Fruit fly (Drosophila melanogaster): Measurements from ENCODE around the gene emei.

Gene emei

DNA sequence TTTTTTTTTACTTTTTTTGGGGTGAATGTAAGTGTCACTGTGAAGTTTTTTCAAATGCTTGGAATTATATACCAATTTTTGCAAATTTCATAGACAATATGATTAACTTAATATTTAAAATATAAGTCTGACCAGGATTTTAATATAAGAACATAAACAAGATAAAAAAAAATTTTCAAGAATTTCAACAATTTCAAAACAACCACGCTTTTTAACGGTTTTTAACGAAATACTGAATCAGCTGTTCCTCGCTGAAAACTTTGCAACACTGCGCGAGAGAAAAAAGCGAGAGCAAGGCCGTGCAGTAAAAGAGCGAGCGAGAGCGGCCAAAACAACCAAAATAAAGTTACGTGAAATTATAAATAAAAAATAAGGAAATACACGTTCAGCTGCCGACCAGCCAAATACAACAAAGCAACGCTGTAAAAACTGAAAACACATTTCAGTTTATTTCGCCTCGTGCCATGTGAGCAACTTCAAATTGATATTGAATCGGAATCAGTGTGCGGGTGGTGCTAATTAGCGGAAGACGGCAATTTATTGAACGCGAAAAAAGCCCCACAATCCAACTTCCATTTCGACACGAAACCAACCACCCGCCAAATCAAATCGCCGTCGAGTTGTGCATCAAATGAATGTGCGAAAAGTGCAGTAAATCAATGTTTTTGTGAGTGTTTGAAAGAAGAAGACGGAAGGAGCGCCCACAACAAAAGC lies 13.1 kb upstream of the emei start, which contains the start of the genes CG46439, Iyd and CG33947 (continued):
- TF ChIP-seq jumu (GFP tag; optimal IDR thresholded peaks at IDR 0.05) = no peak
- peak; percentile 32 for TF ChIP-seq CG15269 (tag; optimal IDR thresholded peaks at IDR 0.05)
- no peak for TF ChIP-seq tap (tag; optimal IDR thresholded peaks at IDR 0.05)
- TF ChIP-seq chn (GFP tag; optimal IDR thresholded peaks at IDR 0.05) = peak; percentile 4
- no peak for TF ChIP-seq CG15696 (tag; optimal IDR thresholded peaks at IDR 0.05)
- TF ChIP-seq CG12391 (tag; optimal IDR thresholded peaks at IDR 0.05) = no peak
- peak; percentile 22; the same call in 1 of the 2 replicates for TF ChIP-seq Scr (GFP tag; IDR thresholded peaks at IDR 0.05; ENCODE audit: partially characterized antibody)
- no peak for TF ChIP-seq inv (GFP tag; IDR thresholded peaks at IDR 0.05; ENCODE audit: partially characterized antibody)
- peak; percentile 18 for TF ChIP-seq trem (tag; optimal IDR thresholded peaks at IDR 0.05)
- no peak for TF ChIP-seq mam (GFP tag; optimal IDR thresholded peaks at IDR 0.05)
- TF ChIP-seq twi (tag; optimal IDR thresholded peaks at IDR 0.05) = no peak
- no peak for TF ChIP-seq fd64A (GFP tag; optimal IDR thresholded peaks at IDR 0.05)
- TF ChIP-seq pho (GFP tag; optimal IDR thresholded peaks at IDR 0.05) = no peak
- TF ChIP-seq cad (GFP tag; optimal IDR thresholded peaks at IDR 0.05) = no peak
- TF ChIP-seq CG30403 (GFP tag; optimal IDR thresholded peaks at IDR 0.05) = no peak
- no peak for TF ChIP-seq cato (GFP tag; optimal IDR thresholded peaks at IDR 0.05; ENCODE audit: borderline replicate concordance)

DNA sequence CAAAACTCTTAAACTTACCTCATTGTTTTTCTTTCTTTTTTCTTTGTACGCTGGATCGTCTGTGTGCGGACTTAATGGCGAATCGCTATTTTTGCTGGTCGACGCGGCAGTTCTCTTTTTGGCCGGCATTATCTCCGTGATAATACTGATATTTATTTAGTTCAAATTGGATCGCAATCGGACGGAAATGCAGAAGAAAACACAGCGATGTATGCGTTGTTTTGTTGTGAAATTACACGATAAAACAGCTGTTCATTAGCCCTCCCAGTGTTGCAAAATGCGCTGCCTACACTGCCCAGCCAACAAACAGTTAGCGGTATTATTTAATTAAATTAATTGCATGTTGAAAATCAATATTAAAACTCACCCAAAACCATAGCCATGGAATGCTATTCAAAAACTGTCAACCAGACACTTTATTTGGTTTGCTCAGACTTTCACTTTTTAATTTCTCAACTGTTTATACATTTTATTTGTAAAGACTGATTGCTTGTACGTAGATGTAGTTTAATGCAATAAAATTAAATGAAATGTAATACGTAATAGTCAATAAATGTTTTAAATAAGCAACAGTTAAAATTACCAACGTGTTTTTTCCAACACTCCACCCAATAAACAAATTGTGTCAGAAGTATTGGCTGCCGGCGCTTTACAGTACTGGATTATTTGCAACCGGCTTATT lies 11.4 kb upstream of the emei start, which contains the start of the genes Irbp18 and APP-BP1:
Gene Irbp18 (minus strand): TSS at position 205 of the 682 bp plus-strand sequence.
Gene APP-BP1 (plus strand): TSS at position 431 of the 682 bp plus-strand sequence.
- TF ChIP-seq CG10431 (GFP tag; optimal IDR thresholded peaks at IDR 0.05) (peak; percentile 78), Optix (GFP tag; IDR thresholded peaks at IDR 0.05) (peak; percentile 85), CG31441 (GFP tag; IDR thresholded peaks at IDR 0.05) (peak; percentile 95), h (optimal IDR thresholded peaks at IDR 0.05) (no peak), CG5953 (GFP tag; IDR thresholded peaks at IDR 0.05) (no peak; the same call in 1 of the 2 replicates), stc (GFP tag; IDR thresholded peaks at IDR 0.05) (peak; percentile 84), CG10274 (GFP tag; optimal IDR thresholded peaks at IDR 0.05) (peak; percentile 78), CG11696 (GFP tag; IDR thresholded peaks at IDR 0.05) (peak; percentile 65), CG18599 (GFP tag; optimal IDR thresholded peaks at IDR 0.05) (peak; percentile 95), CG34376 (GFP tag; optimal IDR thresholded peaks at IDR 0.05) (peak; percentile 95), Neu2 (GFP tag; optimal IDR thresholded peaks at IDR 0.05; ENCODE audit: borderline replicate concordance) (peak; percentile 56), MESR4 (GFP tag; optimal IDR thresholded peaks at IDR 0.05) (peak; percentile 31), CG16863 (GFP tag; optimal IDR thresholded peaks at IDR 0.05) (peak; percentile 94), gro (GFP tag; optimal IDR thresholded peaks at IDR 0.05) (peak; percentile 96), CG11093 (GFP tag; IDR thresholded peaks at IDR 0.05) (peak; percentile 71; the same call in 1 of the 3 replicates), mld (GFP tag; IDR thresholded peaks at IDR 0.05; ENCODE audit: partially characterized antibody) (no peak), sna (GFP tag; IDR thresholded peaks at IDR 0.05; ENCODE audit: partially characterized antibody) (no peak), CG7556 (GFP tag; optimal IDR thresholded peaks at IDR 0.05) (peak; percentile 96), chinmo (GFP tag; IDR thresholded peaks at IDR 0.05; ENCODE audit: partially characterized antibody) (0 out of 4 replicates have a peak, but pooled peaks have one; percentile 4), ash1 (GFP tag; optimal IDR thresholded peaks at IDR 0.05) (peak; percentile 11), lola (GFP tag; optimal IDR thresholded peaks at IDR 0.05) (peak in 1 of 3 experiments; percentile 92), onecut (GFP tag; IDR thresholded peaks at IDR 0.05) (peak; percentile 65), CG4820 (GFP tag; optimal IDR thresholded peaks at IDR 0.05) (peak; percentile 93), ken (GFP tag; IDR thresholded peaks at IDR 0.05) (peak; percentile 79), Elba2 (GFP tag; optimal IDR thresholded peaks at IDR 0.05) (peak; percentile 97), CG1024 (GFP tag; IDR thresholded peaks at IDR 0.05) (peak; percentile 63), Dip3 (GFP tag; optimal IDR thresholded peaks at IDR 0.05) (peak; percentile 96), row (GFP tag; IDR thresholded peaks at IDR 0.05) (peak; percentile 88), CG7745 (tag; optimal IDR thresholded peaks at IDR 0.05) (no peak), tll (GFP tag; optimal IDR thresholded peaks at IDR 0.05) (peak in 1 of 2 experiments; percentile 37), CG14014 (GFP tag; IDR thresholded peaks at IDR 0.05) (peak; percentile 83)
